Worm (Caenorhabditis elegans) whole organism, late embryonic: Measurements from ENCODE around the gene clc-3.

Experiments
- F13H6.1 ChIP-seq: sonication (generic microtip); optimal IDR thresholded peaks from 2 replicates; lab custom pipeline; 2016; ENCODE audit warnings: missing genetic modification characterization, missing compliant biosample characterization
- K02D7.2 ChIP-seq: sonication (generic microtip); optimal IDR thresholded peaks from 2 replicates; lab custom pipeline; 2017; ENCODE audit warnings: mild to moderate bottlenecking, missing genetic modification characterization, missing compliant biosample characterization
- K09A11.1 ChIP-seq: sonication (generic microtip); optimal IDR thresholded peaks from 2 replicates; lab custom pipeline; 2017; ENCODE audit warnings: antibody characterized with exemption, mild to moderate bottlenecking, missing genetic modification characterization, missing compliant biosample characterization; ENCODE audit not compliant: insufficient read depth
- T23F11.4 ChIP-seq: fragments of 200-800 bp; sonication (Bioruptor generic); optimal IDR thresholded peaks from 2 replicates; lab custom pipeline; 2018; ENCODE audit warnings: mild to moderate bottlenecking, missing genetic modification characterization, missing compliant biosample characterization
- Y22D7AL.16 ChIP-seq: sonication (generic microtip); optimal IDR thresholded peaks from 2 replicates; lab custom pipeline; 2016; ENCODE audit warnings: missing genetic modification characterization, missing compliant biosample characterization
- ama-1 ChIP-seq: fragments of 150-350 bp; optimal IDR thresholded peaks from 2 replicates; lab custom pipeline; 2014
- ceh-14 ChIP-seq: sonication (generic microtip); optimal IDR thresholded peaks from 2 replicates; lab custom pipeline; 2016; ENCODE audit warnings: missing genotype, missing genetic modification characterization, missing compliant biosample characterization
- ceh-18 ChIP-seq: sonication (generic microtip); optimal IDR thresholded peaks from 2 replicates; lab custom pipeline; 2016; ENCODE audit warnings: missing genetic modification characterization, missing compliant biosample characterization
- ceh-19 ChIP-seq: fragments of 200-800 bp; sonication (Bioruptor generic); optimal IDR thresholded peaks from 2 replicates; lab custom pipeline; 2018; ENCODE audit warnings: mild to moderate bottlenecking, missing genetic modification characterization, missing compliant biosample characterization
- ceh-2 ChIP-seq: sonication (generic microtip); optimal IDR thresholded peaks from 2 replicates; lab custom pipeline; 2016; ENCODE audit warnings: missing genotype, missing genetic modification characterization, missing compliant biosample characterization
- ceh-24 ChIP-seq: sonication (generic microtip); optimal IDR thresholded peaks from 2 replicates; lab custom pipeline; 2016; ENCODE audit warnings: mild to moderate bottlenecking, missing genetic modification characterization, missing compliant biosample characterization
- ceh-31 ChIP-seq: sonication (generic microtip); optimal IDR thresholded peaks from 2 replicates; lab custom pipeline; 2016; ENCODE audit warnings: missing genetic modification characterization, missing compliant biosample characterization
- ceh-34 ChIP-seq: sonication (generic microtip); optimal IDR thresholded peaks from 2 replicates; lab custom pipeline; 2016; ENCODE audit warnings: mild to moderate bottlenecking, missing genetic modification characterization, missing compliant biosample characterization
- ceh-6 ChIP-seq: fragments of 200-800 bp; sonication (Bioruptor generic); optimal IDR thresholded peaks from 2 replicates; lab custom pipeline; 2018; ENCODE audit warnings: mild to moderate bottlenecking, missing genetic modification characterization, missing compliant biosample characterization
- ceh-9 ChIP-seq: sonication (generic microtip); optimal IDR thresholded peaks from 2 replicates; lab custom pipeline; 2016; ENCODE audit warnings: mild to moderate bottlenecking, missing genetic modification characterization, inconsistent platforms, missing compliant biosample characterization
- che-1 ChIP-seq: sonication (generic microtip); optimal IDR thresholded peaks from 2 replicates; lab custom pipeline; 2016; ENCODE audit warnings: mild to moderate bottlenecking, missing genetic modification characterization, missing compliant biosample characterization
- dve-1 ChIP-seq: sonication (generic microtip); optimal IDR thresholded peaks from 2 replicates; lab custom pipeline; 2017; ENCODE audit warnings: antibody characterized with exemption, mild to moderate bottlenecking, missing genetic modification characterization, missing compliant biosample characterization
- elt-4 ChIP-seq: sonication (generic microtip); optimal IDR thresholded peaks from 2 replicates; lab custom pipeline; 2016; ENCODE audit warnings: missing genetic modification characterization, missing compliant biosample characterization
- eyg-1 ChIP-seq: sonication (generic microtip); optimal IDR thresholded peaks from 2 replicates; lab custom pipeline; 2016; ENCODE audit warnings: missing genotype, missing genetic modification characterization, missing compliant biosample characterization
- fax-1 ChIP-seq: sonication (generic microtip); optimal IDR thresholded peaks from 2 replicates; lab custom pipeline; 2016; ENCODE audit warnings: missing genotype, missing genetic modification characterization, missing compliant biosample characterization
- fkh-10 ChIP-seq: fragments of 150-350 bp; optimal IDR thresholded peaks from 2 replicates; lab custom pipeline; 2014; ENCODE audit warnings: missing biosample characterization, missing genetic modification reagents, missing genetic modification characterization
- fkh-6 ChIP-seq: sonication (generic microtip); optimal IDR thresholded peaks from 2 replicates; lab custom pipeline; 2016; ENCODE audit warnings: missing genetic modification characterization, missing compliant biosample characterization
- gmeb-2 ChIP-seq: sonication (generic microtip); optimal IDR thresholded peaks from 2 replicates; lab custom pipeline; 2016; ENCODE audit warnings: missing genetic modification characterization, inconsistent platforms, missing compliant biosample characterization
- hlh-13 ChIP-seq: fragments of 200-800 bp; sonication (Bioruptor generic); optimal IDR thresholded peaks from 2 replicates; lab custom pipeline; 2018; ENCODE audit warnings: mild to moderate bottlenecking, missing genetic modification characterization, missing compliant biosample characterization
- hlh-15 ChIP-seq: sonication (generic microtip); optimal IDR thresholded peaks from 2 replicates; lab custom pipeline; 2016; ENCODE audit warnings: missing genetic modification characterization, missing compliant biosample characterization
- hlh-30 ChIP-seq: sonication (generic microtip); optimal IDR thresholded peaks from 2 replicates; lab custom pipeline; 2017; ENCODE audit warnings: antibody characterized with exemption, missing genetic modification characterization, missing compliant biosample characterization; ENCODE audit not compliant: insufficient read depth
- hlh-6 ChIP-seq: sonication (generic microtip); optimal IDR thresholded peaks from 2 replicates; lab custom pipeline; 2016; ENCODE audit warnings: missing genotype, missing genetic modification characterization, missing compliant biosample characterization
- hlh-8 ChIP-seq: sonication (generic microtip); optimal IDR thresholded peaks from 2 replicates; lab custom pipeline; 2016; ENCODE audit warnings: missing genotype, missing genetic modification characterization, missing compliant biosample characterization
- lin-11 ChIP-seq: fragments of 200-800 bp; sonication (Bioruptor generic); optimal IDR thresholded peaks from 2 replicates; lab custom pipeline; 2018; ENCODE audit warnings: mild to moderate bottlenecking, missing genetic modification characterization, missing compliant biosample characterization
- madf-2 ChIP-seq: sonication (generic microtip); optimal IDR thresholded peaks from 2 replicates; lab custom pipeline; 2017; ENCODE audit warnings: missing genetic modification characterization, missing compliant biosample characterization
- nfya-1 ChIP-seq: sonication (generic microtip); optimal IDR thresholded peaks from 2 replicates; lab custom pipeline; 2017; ENCODE audit warnings: missing genetic modification characterization, mild to moderate bottlenecking, missing compliant biosample characterization, antibody characterized with exemption, moderate library complexity
- npax-4 ChIP-seq: sonication (generic microtip); optimal IDR thresholded peaks from 2 replicates; lab custom pipeline; 2016; ENCODE audit warnings: missing genetic modification characterization, missing compliant biosample characterization
- pax-1 ChIP-seq: fragments of 150-350 bp; optimal IDR thresholded peaks from 2 replicates; lab custom pipeline; 2014; ENCODE audit warnings: missing biosample characterization, missing genetic modification characterization
- pha-2 ChIP-seq: sonication (generic microtip); optimal IDR thresholded peaks from 2 replicates; lab custom pipeline; 2017; ENCODE audit warnings: mild to moderate bottlenecking, missing genetic modification characterization, missing compliant biosample characterization
- rnt-1 ChIP-seq: sonication (generic microtip); optimal IDR thresholded peaks from 2 replicates; lab custom pipeline; 2016; ENCODE audit warnings: missing genetic modification characterization, missing compliant biosample characterization
- sdc-2 ChIP-seq: sonication (generic microtip); optimal IDR thresholded peaks from 2 replicates; lab custom pipeline; 2016; ENCODE audit warnings: missing genotype, missing genetic modification characterization, missing compliant biosample characterization
- sox-2 ChIP-seq: fragments of 200-800 bp; sonication (Bioruptor generic); IDR thresholded peaks from 2 replicates; pipeline ENCODE4 v1.3.6; 2022; ENCODE audit warnings: missing genetic modification reagents, missing genetic modification characterization, missing compliant biosample characterization
- sox-4 ChIP-seq: sonication (generic microtip); optimal IDR thresholded peaks from 2 replicates; lab custom pipeline; 2017; ENCODE audit warnings: mild to moderate bottlenecking, missing genetic modification characterization, inconsistent platforms, missing compliant biosample characterization
- syd-9 ChIP-seq: sonication (generic microtip); optimal IDR thresholded peaks from 2 replicates; lab custom pipeline; 2016; ENCODE audit warnings: mild to moderate bottlenecking, missing genetic modification characterization, moderate library complexity, missing compliant biosample characterization
- tbx-2 ChIP-seq: sonication (generic microtip); optimal IDR thresholded peaks from 2 replicates; lab custom pipeline; 2016; ENCODE audit warnings: missing genetic modification characterization, missing compliant biosample characterization
- tbx-7 ChIP-seq: sonication (generic microtip); optimal IDR thresholded peaks from 2 replicates; lab custom pipeline; 2016; ENCODE audit warnings: missing genotype, missing genetic modification characterization, missing compliant biosample characterization
- ttx-3 ChIP-seq: sonication (generic microtip); optimal IDR thresholded peaks from 2 replicates; lab custom pipeline; 2016; ENCODE audit warnings: missing genetic modification reagents, missing genetic modification characterization, missing compliant biosample characterization
- unc-3 ChIP-seq, 2 experiments: fragments of 200-800 bp in 1 of 2; sonication (Bioruptor generic) in 1 of 2; sonication (generic microtip) in 1 of 2; conservative IDR thresholded peaks in 1 of 2; optimal IDR thresholded peaks in 1 of 2; 2 replicates each; pipeline versions ENCODE4 v1.3.6 to Lab custom; 2016 to 2022; ENCODE audit warnings: missing compliant biosample characterization in 2 of 2, missing genetic modification characterization in 2 of 2, missing genetic modification reagents in 1 of 2
- unc-42 ChIP-seq: sonication (generic microtip); optimal IDR thresholded peaks from 2 replicates; lab custom pipeline; 2016; ENCODE audit warnings: missing genotype, missing genetic modification characterization, missing compliant biosample characterization
- unc-55 ChIP-seq: sonication (generic microtip); optimal IDR thresholded peaks from 2 replicates; lab custom pipeline; 2017; ENCODE audit warnings: missing biosample characterization, missing genetic modification reagents, missing genetic modification characterization
- zip-5 ChIP-seq: sonication (generic microtip); optimal IDR thresholded peaks from 2 replicates; lab custom pipeline; 2016; ENCODE audit warnings: missing genetic modification characterization, missing compliant biosample characterization
- ztf-16 ChIP-seq: sonication (generic microtip); optimal IDR thresholded peaks from 2 replicates; lab custom pipeline; 2017; ENCODE audit warnings: missing genetic modification characterization, missing compliant biosample characterization

clc-3 gene

ce11 chrX:3347904-3348441, 26.6 kb downstream of the clc-3 start, which contains the start of gene ZK816.3 (continued):
- TF ChIP-seq dve-1 (peak; percentile 15), madf-2 (peak; percentile 32), ceh-19 (GFP tag; lab: Kevin White, UChicago) (peak; percentile 36), gmeb-2 (peak; percentile 29), pha-2 (tag; lab: Kevin White, UChicago) (peak; percentile 50), elt-4 (no peak), unc-42 (tag; lab: Kevin White, UChicago) (no peak), hlh-8 (peak; percentile 23), unc-3 (GFP tag; conservative IDR thresholded peaks at IDR 0.05; lab: Robert Waterston, UW) (peak; percentile 46; the same call in 1 of the 2 replicates), unc-3 (tag; optimal IDR thresholded peaks at IDR 0.05; lab: Kevin White, UChicago) (no peak), eyg-1 (tag; lab: Kevin White, UChicago) (peak; percentile 30), ztf-16 (tag; lab: Kevin White, UChicago) (no peak), unc-55 (GFP tag; lab: Kevin White, UChicago) (no peak), ceh-2 (tag; lab: Kevin White, UChicago) (peak; percentile 28), che-1 (tag; lab: Kevin White, UChicago) (peak; percentile 60), hlh-6 (tag; lab: Kevin White, UChicago) (peak; percentile 79), hlh-15 (tag; lab: Kevin White, UChicago) (peak; percentile 29), syd-9 (tag; lab: Kevin White, UChicago) (no peak), ceh-6 (GFP tag; lab: Kevin White, UChicago) (peak; percentile 75), K09A11.1 (tag; lab: Kevin White, UChicago) (peak; percentile 55), tbx-7 (peak; percentile 12), fax-1 (tag; lab: Kevin White, UChicago) (peak; percentile 35), T23F11.4 (GFP tag; lab: Kevin White, UChicago) (no peak), sox-4 (tag; lab: Kevin White, UChicago) (peak; percentile 61), ceh-34 (tag; lab: Kevin White, UChicago) (peak; percentile 60), ceh-31 (tag; lab: Kevin White, UChicago) (peak; percentile 36), ceh-14 (tag; lab: Kevin White, UChicago) (peak; percentile 4), nfya-1 (tag; lab: Kevin White, UChicago) (peak; percentile 22), lin-11 (peak; percentile 43), zip-5 (tag; lab: Kevin White, UChicago) (no peak)

ce11 chrX:3343620-3344197, 30.8 kb downstream of the clc-3 start:
- TF ChIP-seq fkh-10 (GFP tag; lab: Kevin White, UChicago) (no peak), fkh-6 (tag; lab: Kevin White, UChicago) (peak; percentile 18), hlh-6 (tag; lab: Kevin White, UChicago) (peak; percentile 14), tbx-7 (no peak), tbx-2 (tag; lab: Kevin White, UChicago) (peak; percentile 1), sox-4 (tag; lab: Kevin White, UChicago) (no peak), rnt-1 (tag; lab: Kevin White, UChicago) (peak; percentile 17), sdc-2 (tag; lab: Kevin White, UChicago) (peak; percentile 7), T23F11.4 (GFP tag; lab: Kevin White, UChicago) (no peak), pax-1 (tag; lab: Kevin White, UChicago) (no peak)
- TF ChIP-seq, all 69 proteins: peak for 5

- TF ChIP-seq hlh-13 (no peak), tbx-2 (tag; lab: Kevin White, UChicago) (no peak), K02D7.2 (no peak), ttx-3 (tag; lab: Kevin White, UChicago) (no peak), nfya-1 (tag; lab: Kevin White, UChicago) (no peak), hlh-30 (no peak), unc-55 (GFP tag; lab: Kevin White, UChicago) (no peak), npax-4 (tag; lab: Kevin White, UChicago) (no peak), ama-1 (no peak), ceh-18 (tag; lab: Kevin White, UChicago) (no peak), hlh-15 (tag; lab: Kevin White, UChicago) (no peak), che-1 (tag; lab: Kevin White, UChicago) (no peak), elt-4 (no peak), tbx-7 (no peak), Y22D7AL.16 (no peak), sox-2 (GFP tag; lab: Robert Waterston, UW) (no peak), ceh-9 (no peak), gmeb-2 (no peak), ceh-24 (tag; lab: Kevin White, UChicago) (no peak), F13H6.1 (tag; lab: Kevin White, UChicago) (no peak)
Measured at ce11 chrX:3339882-3340281, 34.7 kb downstream of the clc-3 start.
